Fruit fly (Drosophila melanogaster): ENCODE measurements around the gene CG7049.
A peak's percentile ranks its signal among the peaks of the same experiment; 100 is the strongest.

The CG7049 gene

DNA sequence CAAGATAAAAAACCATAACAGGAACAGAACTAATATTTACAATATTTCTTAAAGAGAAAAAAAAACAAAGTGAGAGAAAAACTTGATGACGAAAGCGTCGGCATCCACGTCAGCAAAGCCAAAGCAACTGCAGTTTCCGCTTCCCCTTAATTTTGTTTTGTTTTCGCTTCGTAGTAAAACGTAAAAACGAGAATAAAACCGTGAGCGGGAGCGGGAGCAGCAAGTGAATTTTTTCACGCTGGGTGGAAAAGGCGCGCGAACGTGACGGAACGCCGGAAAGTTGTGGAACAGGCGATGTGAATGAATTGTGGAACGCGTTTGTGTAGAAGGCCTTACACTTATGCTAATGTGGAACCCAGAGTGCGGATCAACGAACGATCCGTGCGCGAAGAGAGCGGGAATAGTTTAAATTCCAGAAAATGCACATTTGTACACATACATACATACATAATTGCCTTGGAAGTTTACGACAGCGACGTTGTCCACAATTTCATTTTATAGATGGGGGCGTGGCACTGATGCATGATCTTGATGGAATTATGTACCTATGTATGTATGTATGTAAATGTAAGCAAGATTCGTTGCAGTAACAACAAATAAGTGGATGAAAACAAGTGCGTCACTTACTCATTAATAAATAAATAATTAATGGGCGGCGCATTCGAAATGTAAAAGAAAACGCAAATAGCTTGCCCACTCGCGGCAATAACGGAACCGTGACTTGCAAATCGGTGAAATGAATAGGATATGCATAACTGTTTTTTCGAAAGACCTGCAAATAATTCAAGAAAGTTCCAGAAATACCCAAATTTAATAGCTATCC is 47.5 kb downstream of the CG7049 start (continued):
- TF ChIP-seq D (optimal IDR thresholded peaks at IDR 0.05) (no peak), D (GFP tag; optimal IDR thresholded peaks at IDR 0.05) (no peak), peb (GFP tag; IDR thresholded peaks at IDR 0.05) (no peak), gt (GFP tag; IDR thresholded peaks at IDR 0.05) (no peak), Rfx (GFP tag; IDR thresholded peaks at IDR 0.05) (0 out of 2 replicates have a peak, but pooled peaks have one; percentile 9), NK7.1 (GFP tag; optimal IDR thresholded peaks at IDR 0.05) (no peak), Ptx1 (GFP tag; IDR thresholded peaks at IDR 0.05) (no peak), CG4854 (GFP tag; optimal IDR thresholded peaks at IDR 0.05) (no peak), trem (tag; optimal IDR thresholded peaks at IDR 0.05) (no peak), ci (GFP tag; IDR thresholded peaks at IDR 0.05) (peak; percentile 59; the same call in 2 of the 3 replicates), twi (tag; optimal IDR thresholded peaks at IDR 0.05) (no peak), dan (GFP tag; IDR thresholded peaks at IDR 0.05) (no peak), CG13287 (GFP tag; IDR thresholded peaks at IDR 0.05; ENCODE audit: partially characterized antibody) (peak; percentile 29; the same call in 1 of the 2 replicates), tx (GFP tag; optimal IDR thresholded peaks at IDR 0.05) (no peak), CG15601 (tag; optimal IDR thresholded peaks at IDR 0.05) (peak; percentile 3), Mrtf (GFP tag; IDR thresholded peaks at IDR 0.05) (no peak), CG1647 (GFP tag; optimal IDR thresholded peaks at IDR 0.05) (no peak), crc (GFP tag; optimal IDR thresholded peaks at IDR 0.05) (no peak), otp (GFP tag; IDR thresholded peaks at IDR 0.05) (no peak), CG12236 (GFP tag; optimal IDR thresholded peaks at IDR 0.05) (no peak), Ets97D (GFP tag; optimal IDR thresholded peaks at IDR 0.05) (peak; percentile 40), cg (GFP tag; optimal IDR thresholded peaks at IDR 0.05) (peak; percentile 73), hkb (optimal IDR thresholded peaks at IDR 0.05) (no peak), hkb (GFP tag; IDR thresholded peaks at IDR 0.05) (peak; percentile 48), pan (optimal IDR thresholded peaks at IDR 0.05) (no peak), pan (GFP tag; optimal IDR thresholded peaks at IDR 0.05 in 1 of 2, IDR thresholded peaks at IDR 0.05 in 1 of 2) (no peak), Chrac-16 (GFP tag; optimal IDR thresholded peaks at IDR 0.05) (no peak), CG11723 (GFP tag; optimal IDR thresholded peaks at IDR 0.05) (peak; percentile 66), ac (GFP tag; optimal IDR thresholded peaks at IDR 0.05) (no peak), CG33557 (GFP tag; optimal IDR thresholded peaks at IDR 0.05) (no peak), HLH4C (GFP tag; IDR thresholded peaks at IDR 0.05; ENCODE audit: partially characterized antibody) (no peak), z (GFP tag; IDR thresholded peaks at IDR 0.05) (0 out of 3 replicates have a peak, but pooled peaks have one; percentile 41), CG11398 (GFP tag; optimal IDR thresholded peaks at IDR 0.05) (no peak), fd64A (GFP tag; optimal IDR thresholded peaks at IDR 0.05) (peak; percentile 34), CG42726 (GFP tag; IDR thresholded peaks at IDR 0.05; ENCODE audit: partially characterized antibody) (no peak), pnt (GFP tag; optimal IDR thresholded peaks at IDR 0.05) (no peak), zen2 (GFP tag; IDR thresholded peaks at IDR 0.05; ENCODE audit: partially characterized antibody) (peak; percentile 31; the same call in 1 of the 3 replicates), CG10462 (GFP tag; optimal IDR thresholded peaks at IDR 0.05) (no peak), ato (GFP tag; IDR thresholded peaks at IDR 0.05; ENCODE audit: partially characterized antibody) (no peak), pzg (GFP tag; optimal IDR thresholded peaks at IDR 0.05) (no peak), eyg (GFP tag; optimal IDR thresholded peaks at IDR 0.05) (no peak), Hr39 (optimal IDR thresholded peaks at IDR 0.05) (no peak), chinmo (GFP tag; IDR thresholded peaks at IDR 0.05; ENCODE audit: partially characterized antibody) (peak; percentile 93), lmd (GFP tag; IDR thresholded peaks at IDR 0.05) (no peak), Ravus (GFP tag; IDR thresholded peaks at IDR 0.05) (no peak), CG2875 (GFP tag; optimal IDR thresholded peaks at IDR 0.05) (no peak), CTCF (GFP tag; optimal IDR thresholded peaks at IDR 0.05) (no peak), GATAe (GFP tag; conservative IDR thresholded peaks at IDR 0.05) (no peak), CG10321 (GFP tag; IDR thresholded peaks at IDR 0.05) (no peak), vfl (GFP tag; optimal IDR thresholded peaks at IDR 0.05) (no peak), disco-r (GFP tag; optimal IDR thresholded peaks at IDR 0.05) (no peak), CG11696 (GFP tag; IDR thresholded peaks at IDR 0.05) (no peak)
